Fruit fly (Drosophila melanogaster): Measurements from ENCODE around the gene CG6293.

CG6293 gene

DNA sequence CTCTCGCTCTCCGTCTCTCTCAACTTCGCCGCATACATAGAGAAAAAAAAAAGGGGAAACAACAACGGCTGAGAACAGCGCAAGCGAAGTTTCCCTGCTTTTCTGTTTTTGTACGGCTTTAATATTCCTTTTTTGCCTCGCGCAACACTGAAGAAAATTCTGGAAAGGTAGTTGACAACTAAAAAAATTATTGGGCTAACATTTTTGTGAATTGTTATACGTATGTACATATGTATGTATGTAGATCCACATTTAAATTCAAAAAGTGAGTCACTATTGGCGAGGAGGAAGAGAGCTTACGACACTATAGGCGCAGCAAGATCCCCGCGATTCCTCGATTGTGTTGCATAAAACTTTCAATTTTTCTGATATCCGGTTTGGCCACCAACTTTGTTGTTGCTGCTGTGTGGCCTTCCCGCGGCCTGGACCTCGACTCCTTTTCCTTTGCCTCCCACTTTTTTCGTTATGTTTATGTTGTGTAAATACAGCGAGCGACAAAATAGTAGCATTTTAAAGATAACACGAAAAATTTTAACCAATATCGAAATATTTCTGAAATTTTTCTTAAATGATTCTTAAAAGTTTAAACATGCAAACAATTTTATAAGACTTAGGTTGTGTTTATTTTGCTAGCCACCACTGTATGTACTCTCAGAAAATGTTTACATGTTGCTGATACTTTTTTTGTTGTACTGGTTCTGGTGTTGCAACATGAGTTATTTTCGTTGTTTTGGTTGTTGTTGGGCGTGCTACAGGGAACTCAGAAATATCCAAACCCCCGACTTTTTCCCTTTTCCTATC, 45.4 kb upstream of the CG6293 start (continued):
- TF ChIP-seq CG4328 (GFP tag; optimal IDR thresholded peaks at IDR 0.05): peak; percentile 60
- TF ChIP-seq Aef1 (GFP tag; IDR thresholded peaks at IDR 0.05): no peak
- TF ChIP-seq Doc2 (GFP tag; IDR thresholded peaks at IDR 0.05): no peak
- peak; percentile 42 for TF ChIP-seq wek (GFP tag; optimal IDR thresholded peaks at IDR 0.05)
- TF ChIP-seq sd (tag; optimal IDR thresholded peaks at IDR 0.05): peak; percentile 35
- TF ChIP-seq CG16863 (GFP tag; optimal IDR thresholded peaks at IDR 0.05): peak; percentile 82
- TF ChIP-seq CG14860 (GFP tag; IDR thresholded peaks at IDR 0.05; ENCODE audit: partially characterized antibody): no peak
- TF ChIP-seq Jarid2 (GFP tag; optimal IDR thresholded peaks at IDR 0.05): peak; percentile 15
- TF ChIP-seq CG8281 (tag; optimal IDR thresholded peaks at IDR 0.05): peak; percentile 35
- TF ChIP-seq CG10147 (GFP tag; optimal IDR thresholded peaks at IDR 0.05): peak; percentile 67
- peak; percentile 83 for TF ChIP-seq lilli (GFP tag; optimal IDR thresholded peaks at IDR 0.05)
- peak; percentile 92 for TF ChIP-seq cwo (GFP tag; optimal IDR thresholded peaks at IDR 0.05)
- TF ChIP-seq hkb (optimal IDR thresholded peaks at IDR 0.05): no peak
- no peak for TF ChIP-seq hkb (GFP tag; IDR thresholded peaks at IDR 0.05)
- TF ChIP-seq phol (tag; optimal IDR thresholded peaks at IDR 0.05): peak; percentile 79
- TF ChIP-seq E2f1 (GFP tag; IDR thresholded peaks at IDR 0.05): no peak
- peak; percentile 75 for TF ChIP-seq Xbp1 (GFP tag; optimal IDR thresholded peaks at IDR 0.05)
- no peak for TF ChIP-seq CG32767 (GFP tag; IDR thresholded peaks at IDR 0.05)
- peak; percentile 60 for TF ChIP-seq Bdp1 (GFP tag; optimal IDR thresholded peaks at IDR 0.05)
- TF ChIP-seq CG12104 (GFP tag; optimal IDR thresholded peaks at IDR 0.05): peak; percentile 81
- peak; percentile 58 for TF ChIP-seq CG3163 (GFP tag; optimal IDR thresholded peaks at IDR 0.05)
- peak; percentile 89 for TF ChIP-seq CG10979 (tag; optimal IDR thresholded peaks at IDR 0.05)
- peak; percentile 86 for TF ChIP-seq Hmr (GFP tag; optimal IDR thresholded peaks at IDR 0.05)
- TF ChIP-seq Trl (optimal IDR thresholded peaks at IDR 0.05): peak in 1 of 2 experiments; percentile 65
- TF ChIP-seq Trl (GFP tag; optimal IDR thresholded peaks at IDR 0.05): peak; percentile 58
- peak; percentile 75 for TF ChIP-seq trem (tag; optimal IDR thresholded peaks at IDR 0.05)
- peak; percentile 79 for TF ChIP-seq CG3281 (GFP tag; optimal IDR thresholded peaks at IDR 0.05)
- no peak for TF ChIP-seq zen2 (GFP tag; IDR thresholded peaks at IDR 0.05; ENCODE audit: partially characterized antibody)
- TF ChIP-seq lola (GFP tag; optimal IDR thresholded peaks at IDR 0.05): peak in 1 of 3 experiments; percentile 88
- TF ChIP-seq CG33213 (GFP tag; optimal IDR thresholded peaks at IDR 0.05): peak; percentile 67
- TF ChIP-seq stwl (tag; optimal IDR thresholded peaks at IDR 0.05): no peak
- peak; percentile 37 for TF ChIP-seq repo (GFP tag; optimal IDR thresholded peaks at IDR 0.05)
- TF ChIP-seq E2f2 (GFP tag; IDR thresholded peaks at IDR 0.05): no peak
- peak in 1 of 2 experiments; percentile 41 for TF ChIP-seq crp (GFP tag; optimal IDR thresholded peaks at IDR 0.05)
- peak; percentile 72 for TF ChIP-seq CG2875 (GFP tag; optimal IDR thresholded peaks at IDR 0.05)
- peak; percentile 59 for TF ChIP-seq scrt (GFP tag; optimal IDR thresholded peaks at IDR 0.05)
- peak; percentile 76 for TF ChIP-seq bcd (GFP tag; optimal IDR thresholded peaks at IDR 0.05)
- no peak for TF ChIP-seq C15 (GFP tag; IDR thresholded peaks at IDR 0.05)
- TF ChIP-seq CG2712 (tag; optimal IDR thresholded peaks at IDR 0.05): peak; percentile 87
- TF ChIP-seq slp2 (GFP tag; optimal IDR thresholded peaks at IDR 0.05): peak; percentile 76
- TF ChIP-seq bsh (GFP tag; optimal IDR thresholded peaks at IDR 0.05): peak; percentile 84 to 87
- peak; percentile 65 for TF ChIP-seq Antp (GFP tag; optimal IDR thresholded peaks at IDR 0.05)
- TF ChIP-seq CG31441 (GFP tag; IDR thresholded peaks at IDR 0.05): no peak
- TF ChIP-seq CG7556 (GFP tag; optimal IDR thresholded peaks at IDR 0.05): peak; percentile 94
- peak; percentile 90 for TF ChIP-seq CG12391 (tag; optimal IDR thresholded peaks at IDR 0.05)
- peak; percentile 97 for TF ChIP-seq zf30C (GFP tag; optimal IDR thresholded peaks at IDR 0.05)
- peak; percentile 54 for TF ChIP-seq pnt (GFP tag; optimal IDR thresholded peaks at IDR 0.05)
- no peak for TF ChIP-seq CG13287 (GFP tag; IDR thresholded peaks at IDR 0.05; ENCODE audit: partially characterized antibody)

Measured in whole organism, embryonic.